Fruit fly (Drosophila melanogaster) whole organism, embryonic: ENCODE data around the gene RpL10Ab.

Source experiments
- Adf1 ChIP-seq: fragments of 200-800 bp; sonication (Bioruptor generic); IDR thresholded peaks from 2 replicates; pipeline ENCODE4 v1.3.6; 2022; ENCODE audit warnings: missing biosample characterization, missing genetic modification characterization
- CG10366 ChIP-seq: fragments of 200-800 bp; sonication (Bioruptor generic); IDR thresholded peaks from 2 replicates; pipeline ENCODE4 v1.3.6; 2022; ENCODE audit warnings: missing biosample characterization, missing genetic modification characterization
- CG4730 ChIP-seq: fragments of 200-800 bp; sonication (Bioruptor generic); IDR thresholded peaks from 2 replicates; pipeline ENCODE4 v1.3.6; 2022; ENCODE audit warnings: missing biosample characterization, missing genetic modification characterization
- CG7928 ChIP-seq: fragments of 200-800 bp; sonication (Bioruptor generic); optimal IDR thresholded peaks from 2 replicates; lab custom pipeline; 2017; ENCODE audit warnings: missing biosample characterization, mild to moderate bottlenecking, missing genetic modification characterization
- Mrtf ChIP-seq: fragments of 200-800 bp; sonication (Bioruptor generic); IDR thresholded peaks from 3 replicates; pipeline ENCODE4 v1.3.6; 2022; ENCODE audit warnings: missing biosample characterization, missing genetic modification characterization
- Nf-YB ChIP-seq: fragments of 200-800 bp; sonication (Bioruptor generic); optimal IDR thresholded peaks from 3 replicates; lab custom pipeline; 2019; ENCODE audit warnings: missing biosample characterization, mild to moderate bottlenecking, missing genetic modification characterization, moderate library complexity
- YL-1 ChIP-seq: fragments of 200-800 bp; sonication (Bioruptor generic); optimal IDR thresholded peaks from 3 replicates; lab custom pipeline; 2017; ENCODE audit warnings: missing biosample characterization, mild to moderate bottlenecking, missing genetic modification characterization
- hb ChIP-seq: fragments of 200-800 bp; sonication (Bioruptor generic); IDR thresholded peaks from 3 replicates; pipeline ENCODE4 v1.3.6; 2022; ENCODE audit warnings: missing biosample characterization, missing genetic modification characterization; ENCODE audit not compliant: partially characterized antibody
- twi ChIP-seq: fragments of 200-800 bp; optimal IDR thresholded peaks from 2 replicates; lab custom pipeline; 2019; ENCODE audit warnings: missing biosample characterization, mild to moderate bottlenecking, missing genetic modification characterization, moderate library complexity

DNA sequence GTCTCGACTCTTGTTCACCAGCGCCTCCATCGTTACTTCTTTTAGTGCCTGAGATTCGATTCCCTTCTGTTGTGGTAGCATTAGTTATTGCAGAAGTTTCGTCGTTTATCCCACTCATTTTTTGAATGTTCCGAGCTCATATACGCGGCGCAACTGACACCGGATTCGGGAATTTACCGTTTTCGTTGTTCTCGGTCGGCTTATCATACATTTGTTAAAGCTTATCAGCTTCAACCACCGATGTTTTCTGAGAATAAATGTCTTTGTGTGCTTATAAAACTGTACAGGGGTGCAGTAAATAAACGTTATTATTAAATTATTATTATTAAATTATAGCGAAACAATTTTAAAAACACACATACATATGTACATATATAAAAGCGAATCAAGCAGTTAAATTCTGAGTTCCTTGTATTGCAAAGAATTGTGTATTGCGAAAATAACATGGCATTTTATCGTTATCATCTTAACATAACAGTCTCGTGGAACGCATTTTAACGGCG is 14.0 kb downstream of the RpL10Ab start, which contains the start of gene CG43064:
- TF ChIP-seq Nf-YB (GFP tag; lab: Kevin White, UChicago) (no peak), YL-1 (GFP tag; lab: Kevin White, UChicago) (no peak), Mrtf (GFP tag; lab: Robert Waterston, UW) (no peak), twi (tag; lab: Kevin White, UChicago) (no peak), CG4730 (GFP tag; lab: Robert Waterston, UW) (no peak), hb (no peak), Adf1 (GFP tag; lab: Robert Waterston, UW) (no peak), CG10366 (GFP tag; lab: Robert Waterston, UW) (no peak), CG7928 (GFP tag; lab: Kevin White, UChicago) (peak; percentile 62)
